Fruit fly (Drosophila melanogaster): ENCODE data around the gene CG15011.

Gene CG15011

dm6 chr3L:4267403-4267802 is 8.5 kb upstream of the CG15011 start, which contains the start of gene CG33764:
CG33764 (minus strand) TSS chr3L:4267503.
- no peak for TF ChIP-seq CG33017 (tag; optimal IDR thresholded peaks at IDR 0.05)
- no peak for TF ChIP-seq cnc (optimal IDR thresholded peaks at IDR 0.05)
- TF ChIP-seq CG1620 (GFP tag; optimal IDR thresholded peaks at IDR 0.05): no peak
- no peak for TF ChIP-seq Hr96 (GFP tag; optimal IDR thresholded peaks at IDR 0.05)
- no peak for TF ChIP-seq pad (GFP tag; optimal IDR thresholded peaks at IDR 0.05)
- no peak for TF ChIP-seq tj (GFP tag; optimal IDR thresholded peaks at IDR 0.05)
- no peak for TF ChIP-seq CG7101 (tag; optimal IDR thresholded peaks at IDR 0.05)
- no peak for TF ChIP-seq CG14711 (tag; optimal IDR thresholded peaks at IDR 0.05)
- no peak for TF ChIP-seq bab1 (GFP tag; optimal IDR thresholded peaks at IDR 0.05)
- no peak for TF ChIP-seq CG11617 (GFP tag; optimal IDR thresholded peaks at IDR 0.05)
- no peak for TF ChIP-seq Clk (GFP tag; optimal IDR thresholded peaks at IDR 0.05)
- TF ChIP-seq Mnt (GFP tag; optimal IDR thresholded peaks at IDR 0.05): no peak
- TF ChIP-seq kay (GFP tag; ENCODE audit: borderline replicate concordance): no peak

- TF ChIP-seq CG7045 (GFP tag; optimal IDR thresholded peaks at IDR 0.05): no peak
- TF ChIP-seq pad (GFP tag; optimal IDR thresholded peaks at IDR 0.05): no peak
- TF ChIP-seq Crg-1 (GFP tag; optimal IDR thresholded peaks at IDR 0.05): no peak
- no peak for TF ChIP-seq CG7101 (tag; optimal IDR thresholded peaks at IDR 0.05)
- TF ChIP-seq CG1620 (GFP tag; optimal IDR thresholded peaks at IDR 0.05): no peak
- TF ChIP-seq toe (GFP tag; optimal IDR thresholded peaks at IDR 0.05): no peak
- no peak for TF ChIP-seq CG33017 (tag; optimal IDR thresholded peaks at IDR 0.05)
- no peak for TF ChIP-seq Mnt (GFP tag; optimal IDR thresholded peaks at IDR 0.05)
- TF ChIP-seq cic (GFP tag; optimal IDR thresholded peaks at IDR 0.05): no peak
- no peak for TF ChIP-seq bab1 (GFP tag; optimal IDR thresholded peaks at IDR 0.05)
- TF ChIP-seq Clk (GFP tag; optimal IDR thresholded peaks at IDR 0.05): no peak
- TF ChIP-seq CG5204 (GFP tag; optimal IDR thresholded peaks at IDR 0.05): no peak
- TF ChIP-seq tj (GFP tag; optimal IDR thresholded peaks at IDR 0.05): no peak
- no peak for TF ChIP-seq CG11617 (GFP tag; optimal IDR thresholded peaks at IDR 0.05)
Measured at dm6 chr3L:4265836-4266235, 6.9 kb upstream of the CG15011 start.

dm6 chr3L:4264963-4265362 is 6.0 kb upstream of the CG15011 start:
- TF ChIP-seq Hr96 (GFP tag; optimal IDR thresholded peaks at IDR 0.05): no peak
- TF ChIP-seq bab1 (GFP tag; optimal IDR thresholded peaks at IDR 0.05): no peak
- TF ChIP-seq tj (GFP tag; optimal IDR thresholded peaks at IDR 0.05): no peak
- TF ChIP-seq toe (GFP tag; optimal IDR thresholded peaks at IDR 0.05): no peak
- TF ChIP-seq cic (GFP tag; optimal IDR thresholded peaks at IDR 0.05): no peak
- TF ChIP-seq CG11617 (GFP tag; optimal IDR thresholded peaks at IDR 0.05): no peak
- no peak for TF ChIP-seq CG12768 (GFP tag; optimal IDR thresholded peaks at IDR 0.05)
- no peak for TF ChIP-seq Mnt (GFP tag; optimal IDR thresholded peaks at IDR 0.05)
- no peak for TF ChIP-seq Clk (GFP tag; optimal IDR thresholded peaks at IDR 0.05)
- TF ChIP-seq CG14711 (tag; optimal IDR thresholded peaks at IDR 0.05): no peak
- no peak for TF ChIP-seq CG1620 (GFP tag; optimal IDR thresholded peaks at IDR 0.05)
- no peak for TF ChIP-seq CG7045 (GFP tag; optimal IDR thresholded peaks at IDR 0.05)
- no peak for TF ChIP-seq CG33017 (tag; optimal IDR thresholded peaks at IDR 0.05)
- no peak for TF ChIP-seq CG7101 (tag; optimal IDR thresholded peaks at IDR 0.05)
- no peak for TF ChIP-seq pad (GFP tag; optimal IDR thresholded peaks at IDR 0.05)
- TF ChIP-seq ovo (GFP tag; optimal IDR thresholded peaks at IDR 0.05): no peak
- TF ChIP-seq cnc (optimal IDR thresholded peaks at IDR 0.05): no peak
- TF ChIP-seq Crg-1 (GFP tag; optimal IDR thresholded peaks at IDR 0.05): no peak

dm6 chr3L:4263502-4263901 is 4.5 kb upstream of the CG15011 start, which contains the start of gene CG1273:
CG1273 (plus strand) TSS chr3L:4263719.
- TF ChIP-seq tj (GFP tag; optimal IDR thresholded peaks at IDR 0.05) (no peak), bab1 (GFP tag; optimal IDR thresholded peaks at IDR 0.05) (no peak), CG7045 (GFP tag; optimal IDR thresholded peaks at IDR 0.05) (no peak), toe (GFP tag; optimal IDR thresholded peaks at IDR 0.05) (no peak), pad (GFP tag; optimal IDR thresholded peaks at IDR 0.05) (no peak), CG5204 (GFP tag; optimal IDR thresholded peaks at IDR 0.05) (no peak), kay (GFP tag; ENCODE audit: borderline replicate concordance) (no peak), ovo (GFP tag; optimal IDR thresholded peaks at IDR 0.05) (no peak), CG7101 (tag; optimal IDR thresholded peaks at IDR 0.05) (no peak), CG1620 (GFP tag; optimal IDR thresholded peaks at IDR 0.05) (no peak), Crg-1 (GFP tag; optimal IDR thresholded peaks at IDR 0.05) (no peak), CG33017 (tag; optimal IDR thresholded peaks at IDR 0.05) (no peak), Hr96 (GFP tag; optimal IDR thresholded peaks at IDR 0.05) (no peak), cic (GFP tag; optimal IDR thresholded peaks at IDR 0.05) (no peak), Clk (GFP tag; optimal IDR thresholded peaks at IDR 0.05) (no peak), CG12768 (GFP tag; optimal IDR thresholded peaks at IDR 0.05) (no peak)

- TF ChIP-seq Mnt (GFP tag; optimal IDR thresholded peaks at IDR 0.05) (peak; percentile 39), CG7101 (tag; optimal IDR thresholded peaks at IDR 0.05) (peak; percentile 30), Crg-1 (GFP tag; optimal IDR thresholded peaks at IDR 0.05) (no peak), CG11617 (GFP tag; optimal IDR thresholded peaks at IDR 0.05) (peak; percentile 29), cic (GFP tag; optimal IDR thresholded peaks at IDR 0.05) (no peak), CG5204 (GFP tag; optimal IDR thresholded peaks at IDR 0.05) (peak; percentile 40), bab1 (GFP tag; optimal IDR thresholded peaks at IDR 0.05) (peak; percentile 39), CG14711 (tag; optimal IDR thresholded peaks at IDR 0.05) (peak; percentile 35)
Measured at dm6 chr3L:4262384-4262783, 3.4 kb upstream of the CG15011 start, which contains the start of the genes CG11586 and VhaM9.7-a. CG11586 (minus strand) TSS chr3L:4262470. VhaM9.7-a (plus strand) TSS chr3L:4262705.

dm6 chr3L:4261177-4261576 is 2.2 kb upstream of the CG15011 start:
- no peak for TF ChIP-seq bab1 (GFP tag; optimal IDR thresholded peaks at IDR 0.05)
- no peak for TF ChIP-seq pad (GFP tag; optimal IDR thresholded peaks at IDR 0.05)
- no peak for TF ChIP-seq tj (GFP tag; optimal IDR thresholded peaks at IDR 0.05)
- TF ChIP-seq Hr96 (GFP tag; optimal IDR thresholded peaks at IDR 0.05): no peak
- no peak for TF ChIP-seq toe (GFP tag; optimal IDR thresholded peaks at IDR 0.05)
- no peak for TF ChIP-seq CG5204 (GFP tag; optimal IDR thresholded peaks at IDR 0.05)
- TF ChIP-seq CG1620 (GFP tag; optimal IDR thresholded peaks at IDR 0.05): no peak
- no peak for TF ChIP-seq CG7101 (tag; optimal IDR thresholded peaks at IDR 0.05)
- no peak for TF ChIP-seq CG33017 (tag; optimal IDR thresholded peaks at IDR 0.05)
- no peak for TF ChIP-seq kay (GFP tag; ENCODE audit: borderline replicate concordance)
- TF ChIP-seq Crg-1 (GFP tag; optimal IDR thresholded peaks at IDR 0.05): no peak
- TF ChIP-seq ovo (GFP tag; optimal IDR thresholded peaks at IDR 0.05): no peak
- TF ChIP-seq CG11617 (GFP tag; optimal IDR thresholded peaks at IDR 0.05): no peak
- no peak for TF ChIP-seq CG12768 (GFP tag; optimal IDR thresholded peaks at IDR 0.05)
- no peak for TF ChIP-seq Mnt (GFP tag; optimal IDR thresholded peaks at IDR 0.05)
- no peak for TF ChIP-seq CG14711 (tag; optimal IDR thresholded peaks at IDR 0.05)
- no peak for TF ChIP-seq Clk (GFP tag; optimal IDR thresholded peaks at IDR 0.05)
- TF ChIP-seq cnc (optimal IDR thresholded peaks at IDR 0.05): no peak
- no peak for TF ChIP-seq CG7045 (GFP tag; optimal IDR thresholded peaks at IDR 0.05)
- TF ChIP-seq cic (GFP tag; optimal IDR thresholded peaks at IDR 0.05): no peak
